Worm (Caenorhabditis elegans) whole organism, L3 larva: ENCODE results near the gene amt-1.

Experiments
- R02D3.7 ChIP-seq: fragments of 150-350 bp; optimal IDR thresholded peaks from 2 replicates; lab custom pipeline; 2014; ENCODE audit warnings: missing biosample characterization, missing genetic modification characterization
- ZK546.5 ChIP-seq: sonication (generic microtip); optimal IDR thresholded peaks from 2 replicates; lab custom pipeline; 2017; ENCODE audit warnings: missing biosample characterization, missing genetic modification characterization
- aly-2 ChIP-seq: fragments of 150-350 bp; optimal IDR thresholded peaks from 2 replicates; lab custom pipeline; 2014; ENCODE audit warnings: missing biosample characterization, missing genetic modification characterization
- ama-1 ChIP-seq: fragments of 150-350 bp; optimal IDR thresholded peaks from 2 replicates; lab custom pipeline; 2018
- ceh-16 ChIP-seq: sonication (generic microtip); optimal IDR thresholded peaks from 2 replicates; lab custom pipeline; 2017; ENCODE audit warnings: missing biosample characterization, missing genetic modification characterization
- ceh-28 ChIP-seq: fragments of 150-350 bp; optimal IDR thresholded peaks from 2 replicates; lab custom pipeline; 2014; ENCODE audit warnings: missing biosample characterization, missing genetic modification reagents, missing genetic modification characterization
- ceh-82 ChIP-seq: fragments of 150-350 bp; optimal IDR thresholded peaks from 2 replicates; lab custom pipeline; 2014; ENCODE audit warnings: missing biosample characterization, missing genetic modification characterization
- ceh-9 ChIP-seq: sonication (generic microtip); optimal IDR thresholded peaks from 2 replicates; lab custom pipeline; 2018; ENCODE audit warnings: missing biosample characterization, missing genetic modification characterization
- daf-12 ChIP-seq: fragments of 150-350 bp; optimal IDR thresholded peaks from 2 replicates; lab custom pipeline; 2014; ENCODE audit warnings: missing biosample characterization, missing genetic modification reagents, missing genetic modification characterization
- egl-27 ChIP-seq: sonication (generic microtip); optimal IDR thresholded peaks from 4 replicates; lab custom pipeline; 2017; ENCODE audit warnings: missing biosample characterization, missing genetic modification reagents, missing genetic modification characterization
- egl-5 ChIP-seq: fragments of 150-350 bp; optimal IDR thresholded peaks from 2 replicates; lab custom pipeline; 2017; ENCODE audit warnings: missing biosample characterization, missing genetic modification reagents, missing genetic modification characterization, inconsistent platforms
- elt-2 ChIP-seq: sonication (generic microtip); optimal IDR thresholded peaks from 2 replicates; lab custom pipeline; 2016; ENCODE audit warnings: missing genetic modification reagents, mild to moderate bottlenecking, missing genetic modification characterization, missing compliant biosample characterization
- eor-1 ChIP-seq, 2 experiments: fragments of 150-350 bp; optimal IDR thresholded peaks; 2 replicates each; lab custom pipeline; 2014 to 2018; ENCODE audit warnings: missing biosample characterization in 2 of 2, missing genetic modification characterization in 2 of 2
- fos-1 ChIP-seq: fragments of 150-350 bp; optimal IDR thresholded peaks from 2 replicates; lab custom pipeline; 2014; ENCODE audit warnings: missing biosample characterization, missing genetic modification characterization
- hmg-11 ChIP-seq: sonication (generic microtip); optimal IDR thresholded peaks from 2 replicates; lab custom pipeline; 2016; ENCODE audit warnings: missing genetic modification characterization, missing compliant biosample characterization
- jun-1 ChIP-seq: fragments of 150-350 bp; optimal IDR thresholded peaks from 2 replicates; lab custom pipeline; 2014; ENCODE audit warnings: missing biosample characterization, missing genetic modification reagents, missing genetic modification characterization
- lin-15B ChIP-seq: fragments of 150-350 bp; optimal IDR thresholded peaks from 2 replicates; lab custom pipeline; 2014; ENCODE audit warnings: missing biosample characterization, missing genetic modification characterization
- lin-39 ChIP-seq: fragments of 150-350 bp; optimal IDR thresholded peaks from 2 replicates; lab custom pipeline; 2018; ENCODE audit warnings: missing biosample characterization, missing genetic modification reagents, missing genetic modification characterization
- lsy-12 ChIP-seq: sonication (generic microtip); optimal IDR thresholded peaks from 2 replicates; lab custom pipeline; 2016; ENCODE audit warnings: mild to moderate bottlenecking, missing genetic modification characterization, missing compliant biosample characterization
- mdl-1 ChIP-seq: fragments of 150-350 bp; optimal IDR thresholded peaks from 2 replicates; lab custom pipeline; 2014; ENCODE audit warnings: missing biosample characterization, missing genetic modification characterization
- mml-1 ChIP-seq: fragments of 150-350 bp; sonication (generic microtip); optimal IDR thresholded peaks from 3 replicates; lab custom pipeline; 2014; ENCODE audit warnings: missing biosample characterization, missing genetic modification characterization
- nfya-1 ChIP-seq: sonication (generic microtip); optimal IDR thresholded peaks from 2 replicates; lab custom pipeline; 2017; ENCODE audit warnings: missing genetic modification characterization, mild to moderate bottlenecking, missing compliant biosample characterization, antibody characterized with exemption, moderate library complexity; ENCODE audit not compliant: insufficient read depth
- nhr-23 ChIP-seq: fragments of 150-350 bp; optimal IDR thresholded peaks from 2 replicates; lab custom pipeline; 2014; ENCODE audit warnings: missing biosample characterization, missing genetic modification reagents, missing genetic modification characterization
- nhr-237 ChIP-seq: fragments of 150-350 bp; optimal IDR thresholded peaks from 2 replicates; lab custom pipeline; 2014; ENCODE audit warnings: missing biosample characterization, missing genetic modification characterization
- nhr-25 ChIP-seq: sonication (generic microtip); optimal IDR thresholded peaks from 2 replicates; lab custom pipeline; 2017; ENCODE audit warnings: missing biosample characterization, missing genetic modification characterization
- nhr-28 ChIP-seq: fragments of 150-350 bp; optimal IDR thresholded peaks from 2 replicates; lab custom pipeline; 2014; ENCODE audit warnings: missing biosample characterization, missing genetic modification characterization
- nhr-43 ChIP-seq: sonication (generic microtip); optimal IDR thresholded peaks from 2 replicates; lab custom pipeline; 2016; ENCODE audit warnings: mild to moderate bottlenecking, missing genetic modification characterization, missing compliant biosample characterization; ENCODE audit not compliant: poor library complexity, severe bottlenecking
- nhr-67 ChIP-seq: fragments of 150-350 bp; optimal IDR thresholded peaks from 2 replicates; lab custom pipeline; 2014; ENCODE audit warnings: missing biosample characterization, missing genetic modification characterization
- nhr-76 ChIP-seq: fragments of 150-350 bp; sonication (generic microtip); optimal IDR thresholded peaks from 5 replicates; lab custom pipeline; 2014; ENCODE audit warnings: missing biosample characterization, missing genetic modification characterization
- pha-4 ChIP-seq: fragments of 150-350 bp; optimal IDR thresholded peaks from 2 replicates; lab custom pipeline; 2014; ENCODE audit warnings: missing biosample characterization, missing genetic modification reagents, missing genetic modification characterization
- pqm-1 ChIP-seq: fragments of 150-350 bp; optimal IDR thresholded peaks from 2 replicates; lab custom pipeline; 2017; ENCODE audit warnings: missing biosample characterization, missing genetic modification characterization, inconsistent platforms
- sea-2 ChIP-seq: fragments of 150-350 bp; sonication (generic microtip); optimal IDR thresholded peaks from 4 replicates; lab custom pipeline; 2014; ENCODE audit warnings: missing biosample characterization, missing genetic modification reagents, missing genetic modification characterization
- skn-1 ChIP-seq: fragments of 150-350 bp; optimal IDR thresholded peaks from 2 replicates; lab custom pipeline; 2014; ENCODE audit warnings: missing biosample characterization, missing genetic modification characterization
- tbx-2 ChIP-seq: sonication (generic microtip); optimal IDR thresholded peaks from 2 replicates; lab custom pipeline; 2016; ENCODE audit warnings: mild to moderate bottlenecking, missing genetic modification characterization, missing compliant biosample characterization
- unc-39 ChIP-seq: sonication (generic microtip); optimal IDR thresholded peaks from 4 replicates; lab custom pipeline; 2017; ENCODE audit warnings: missing biosample characterization, missing genetic modification characterization
- ztf-11 ChIP-seq: fragments of 150-350 bp; optimal IDR thresholded peaks from 2 replicates; lab custom pipeline; 2014; ENCODE audit warnings: missing biosample characterization, missing genetic modification characterization
- ztf-4 ChIP-seq: fragments of 150-350 bp; optimal IDR thresholded peaks from 2 replicates; lab custom pipeline; 2014; ENCODE audit warnings: missing biosample characterization, missing genetic modification characterization

The amt-1 gene

DNA sequence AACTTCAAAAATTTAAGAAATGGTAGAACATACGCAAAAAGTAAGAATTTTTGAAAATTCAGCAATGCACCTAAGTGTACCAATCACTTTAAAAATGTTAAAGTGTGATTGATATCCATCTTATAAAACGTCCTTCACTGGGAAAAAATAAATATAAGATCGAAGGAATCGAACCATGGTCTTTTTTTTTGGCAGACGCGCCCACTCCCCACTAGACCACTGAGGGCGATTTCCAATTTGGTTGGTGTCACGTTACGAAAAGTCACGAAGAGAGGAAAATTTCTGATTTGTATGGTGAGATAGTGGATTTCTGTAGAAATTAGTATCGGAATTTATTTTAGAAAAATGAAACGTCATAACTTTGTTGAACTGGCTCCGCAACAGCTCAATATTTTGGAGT, 36.1 kb downstream of the amt-1 start:
- no peak for TF ChIP-seq aly-2 (tag; lab: Kevin White, UChicago)
- TF ChIP-seq hmg-11: no peak
- no peak for TF ChIP-seq nfya-1 (tag; lab: Kevin White, UChicago)
- TF ChIP-seq egl-5: no peak
- no peak for TF ChIP-seq lin-15B (tag; lab: Kevin White, UChicago)
- TF ChIP-seq pqm-1 (tag; lab: Kevin White, UChicago): no peak
- no peak for TF ChIP-seq ceh-9
- no peak for TF ChIP-seq R02D3.7 (tag; lab: Kevin White, UChicago)
- TF ChIP-seq ceh-16 (tag; lab: Kevin White, UChicago): no peak
- TF ChIP-seq ztf-4 (tag; lab: Kevin White, UChicago): no peak
- TF ChIP-seq skn-1: no peak

DNA sequence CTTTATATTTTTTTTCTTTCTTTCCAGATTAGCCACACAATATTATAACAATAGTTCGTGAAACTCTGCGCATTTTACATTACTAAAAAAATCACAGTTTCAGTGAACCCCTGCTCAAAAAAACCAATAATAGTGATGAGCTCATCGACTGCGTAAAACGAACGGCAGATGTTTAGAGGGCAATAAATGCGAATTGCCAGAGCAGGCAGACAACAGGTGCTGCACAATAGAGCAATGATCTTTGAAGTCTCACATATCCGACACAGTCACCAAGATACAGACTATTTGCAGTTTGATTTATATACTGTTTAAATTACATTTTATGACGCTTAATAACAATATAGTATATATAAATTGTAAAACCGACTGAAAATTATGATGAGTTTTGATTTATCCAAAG, 38.4 kb downstream of the amt-1 start:
- TF ChIP-seq egl-5 (peak; percentile 23), jun-1 (tag; lab: Kevin White, UChicago) (no peak), ama-1 (lab: Kevin White, UChicago) (no peak), nhr-67 (tag; lab: Kevin White, UChicago) (no peak), nhr-43 (tag; lab: Kevin White, UChicago) (no peak)

DNA sequence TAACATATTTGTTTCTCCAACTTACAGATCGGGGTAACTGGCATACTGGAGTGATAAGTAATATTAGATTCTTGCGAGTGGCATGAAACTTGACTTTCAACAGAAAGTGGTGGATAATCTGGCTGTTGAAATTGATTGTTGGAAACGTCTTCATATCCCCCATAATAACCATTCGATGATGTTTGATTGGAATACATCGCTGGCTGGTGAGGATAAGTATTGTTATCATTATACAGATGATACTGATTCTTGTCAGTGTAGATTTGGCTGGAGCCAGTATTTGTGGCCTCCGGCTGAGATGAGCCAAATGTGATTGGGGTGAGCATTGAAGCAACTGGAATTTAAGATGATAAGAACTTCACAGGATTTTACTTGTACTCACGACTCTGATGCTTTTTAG, 43.8 kb downstream of the amt-1 start:
- TF ChIP-seq nhr-28: no peak
- TF ChIP-seq lin-39: no peak
- no peak for TF ChIP-seq pha-4 (tag; lab: Kevin White, UChicago)
- TF ChIP-seq nhr-43 (tag; lab: Kevin White, UChicago): no peak
- TF ChIP-seq sea-2 (GFP tag; lab: Kevin White, UChicago): no peak
- no peak for TF ChIP-seq mml-1 (tag; lab: Kevin White, UChicago)
- no peak for TF ChIP-seq daf-12 (tag; lab: Kevin White, UChicago)
- TF ChIP-seq egl-5: no peak
- TF ChIP-seq tbx-2 (tag; lab: Kevin White, UChicago): no peak
- no peak for TF ChIP-seq elt-2 (tag; lab: Kevin White, UChicago)
- no peak for TF ChIP-seq skn-1
- no peak for TF ChIP-seq ceh-16 (tag; lab: Kevin White, UChicago)

ce11 chrX:4616832-4617231, 45.6 kb downstream of the amt-1 start:
- no peak for TF ChIP-seq mml-1 (tag; lab: Kevin White, UChicago)
- TF ChIP-seq nhr-43 (tag; lab: Kevin White, UChicago): no peak
- no peak for TF ChIP-seq eor-1 (tag; optimal IDR thresholded peaks at IDR 0.05; lab: Kevin White, UChicago)
- no peak for TF ChIP-seq tbx-2 (tag; lab: Kevin White, UChicago)
- no peak for TF ChIP-seq lsy-12 (tag; lab: Kevin White, UChicago)
- TF ChIP-seq jun-1 (tag; lab: Kevin White, UChicago): no peak
- peak; percentile 13 for TF ChIP-seq ceh-28
- TF ChIP-seq egl-27 (tag; lab: Kevin White, UChicago): no peak
- TF ChIP-seq ztf-11: no peak
- no peak for TF ChIP-seq elt-2 (tag; lab: Kevin White, UChicago)
- no peak for TF ChIP-seq nhr-237 (tag; lab: Kevin White, UChicago)
- no peak for TF ChIP-seq daf-12 (tag; lab: Kevin White, UChicago)
- peak; percentile 10 for TF ChIP-seq egl-5
- TF ChIP-seq mdl-1 (tag; lab: Kevin White, UChicago): no peak
- TF ChIP-seq R02D3.7 (tag; lab: Kevin White, UChicago): no peak
- no peak for TF ChIP-seq nhr-25 (tag; lab: Kevin White, UChicago)
- TF ChIP-seq nhr-23 (tag; lab: Kevin White, UChicago): no peak
- TF ChIP-seq ceh-82: no peak
- no peak for TF ChIP-seq ceh-9
- peak; percentile 27 for TF ChIP-seq nfya-1 (tag; lab: Kevin White, UChicago)
- TF ChIP-seq lin-15B (tag; lab: Kevin White, UChicago): peak; percentile 39
- no peak for TF ChIP-seq nhr-76
- no peak for TF ChIP-seq ZK546.5
- no peak for TF ChIP-seq sea-2 (GFP tag; lab: Kevin White, UChicago)
- TF ChIP-seq unc-39 (tag; lab: Kevin White, UChicago): no peak
- TF ChIP-seq ama-1 (lab: Kevin White, UChicago): peak; percentile 0
- peak; percentile 17 for TF ChIP-seq pha-4 (tag; lab: Kevin White, UChicago)
- no peak for TF ChIP-seq skn-1
- peak; percentile 89 for TF ChIP-seq lin-39
- peak; percentile 46 for TF ChIP-seq hmg-11
- TF ChIP-seq aly-2 (tag; lab: Kevin White, UChicago): no peak
- no peak for TF ChIP-seq fos-1
- TF ChIP-seq, all 47 proteins: peak for 8
